Fruit fly (Drosophila melanogaster): ENCODE measurements around the gene Prat.

Prat gene

DNA sequence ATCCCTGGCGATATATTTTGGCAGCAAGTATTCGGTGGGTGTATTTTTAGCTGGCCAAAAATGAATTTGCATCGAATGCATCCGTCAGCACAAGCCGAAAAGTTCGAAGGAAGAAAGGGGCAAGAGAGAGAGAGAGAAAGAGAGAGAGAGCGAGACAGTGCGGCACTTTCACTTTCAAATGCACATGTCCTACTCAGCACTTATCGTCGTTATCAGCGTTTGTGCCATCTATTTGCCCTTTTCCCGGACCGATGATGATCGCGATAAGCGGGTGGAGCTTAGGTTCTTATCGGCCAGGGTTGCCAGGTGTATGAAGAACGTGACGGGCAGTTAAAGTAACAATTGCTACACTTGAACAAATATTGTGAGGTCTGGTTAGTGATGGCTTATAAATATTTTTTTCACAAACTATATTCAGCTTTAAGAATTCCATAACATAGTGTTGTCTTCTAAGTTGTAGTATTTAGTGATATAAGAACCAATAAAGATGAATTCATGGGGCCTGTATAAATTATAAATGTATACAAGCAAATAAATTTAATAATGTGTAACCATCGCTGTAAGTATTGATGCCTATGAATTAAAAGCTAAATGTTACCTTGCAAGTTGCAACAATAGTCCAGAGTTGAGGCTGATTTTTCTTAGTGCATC, 33.2 kb upstream of the Prat start (continued):
- TF ChIP-seq CG11294 (GFP tag; IDR thresholded peaks at IDR 0.05): no peak
- TF ChIP-seq Sox102F (GFP tag; optimal IDR thresholded peaks at IDR 0.05): no peak
- no peak for TF ChIP-seq eg (GFP tag; IDR thresholded peaks at IDR 0.05)
- no peak for TF ChIP-seq CG11762 (GFP tag; optimal IDR thresholded peaks at IDR 0.05; ENCODE audit: insufficient read depth)
- no peak for TF ChIP-seq CG7368 (GFP tag; optimal IDR thresholded peaks at IDR 0.05)
- peak; percentile 10 for TF ChIP-seq CG6792 (GFP tag; optimal IDR thresholded peaks at IDR 0.05)
- TF ChIP-seq CG32006 (GFP tag; optimal IDR thresholded peaks at IDR 0.05): peak; percentile 50
- no peak for TF ChIP-seq CG34406 (GFP tag; optimal IDR thresholded peaks at IDR 0.05)
- TF ChIP-seq Blimp-1 (GFP tag; optimal IDR thresholded peaks at IDR 0.05): peak; percentile 60
- TF ChIP-seq salr (GFP tag; optimal IDR thresholded peaks at IDR 0.05): peak in 1 of 2 experiments; percentile 21
- no peak for TF ChIP-seq cyc (GFP tag; optimal IDR thresholded peaks at IDR 0.05)
- no peak for TF ChIP-seq fkh (GFP tag; optimal IDR thresholded peaks at IDR 0.05)

DNA sequence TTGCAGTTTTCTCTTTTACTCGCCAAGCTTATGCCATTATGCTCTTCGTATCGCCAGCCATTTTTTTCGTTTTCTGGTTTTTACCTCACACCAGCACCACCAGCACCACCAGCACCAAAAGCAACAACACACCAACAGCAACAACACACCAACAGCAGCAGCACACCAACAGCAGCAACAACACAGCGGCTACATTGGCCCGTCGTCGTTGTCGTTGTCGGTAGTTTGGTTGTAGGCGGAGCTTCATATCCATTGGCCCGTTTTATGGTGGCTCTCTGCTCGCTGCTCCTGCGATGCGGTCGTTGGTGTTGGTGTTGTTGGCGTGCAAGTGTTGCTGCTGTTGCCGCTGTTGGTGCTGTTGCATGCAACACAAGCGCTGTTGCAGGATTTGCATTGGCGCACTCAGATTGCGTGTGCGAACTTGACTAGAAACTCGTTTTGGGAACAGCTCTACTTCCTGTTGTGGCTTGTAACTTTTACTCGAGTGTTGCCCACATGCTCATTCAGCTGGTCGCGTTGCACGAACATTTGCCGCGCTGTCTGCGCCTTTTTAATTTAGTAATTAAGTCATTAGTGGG, 25.3 kb upstream of the Prat start:
- TF ChIP-seq CG3919 (GFP tag; optimal IDR thresholded peaks at IDR 0.05) (peak; percentile 65), CG11902 (GFP tag; optimal IDR thresholded peaks at IDR 0.05) (no peak), CG6808 (GFP tag; optimal IDR thresholded peaks at IDR 0.05) (no peak), dsx (GFP tag; optimal IDR thresholded peaks at IDR 0.05; ENCODE audit: poor library complexity, severe bottlenecking) (peak; percentile 87), CG16779 (tag; optimal IDR thresholded peaks at IDR 0.05) (no peak), ss (GFP tag; optimal IDR thresholded peaks at IDR 0.05) (peak in 1 of 2 experiments; percentile 96)

DNA sequence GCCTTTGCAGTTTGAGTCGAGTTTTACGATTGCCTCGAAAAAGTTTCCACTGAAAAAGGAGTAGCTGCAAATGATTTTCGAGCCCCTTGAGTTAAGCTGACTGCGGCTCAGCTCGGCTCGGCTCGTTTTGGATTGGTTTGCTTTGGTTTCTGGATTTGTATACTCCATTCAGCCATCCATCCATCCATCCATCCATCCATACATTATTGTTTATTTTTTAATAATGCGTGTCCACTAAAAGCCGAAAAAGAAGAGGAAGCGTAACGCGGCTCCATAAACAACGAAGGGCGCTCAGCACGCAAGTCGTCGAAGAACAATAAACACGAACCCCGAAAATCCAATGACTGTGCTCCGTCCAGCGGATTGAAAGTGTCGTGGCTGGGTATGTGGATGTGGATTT, 14.8 kb upstream of the Prat start:
- no peak for TF ChIP-seq CG16779 (tag; optimal IDR thresholded peaks at IDR 0.05)
- no peak for TF ChIP-seq dac (GFP tag; optimal IDR thresholded peaks at IDR 0.05)
- no peak for TF ChIP-seq Hr38 (GFP tag; optimal IDR thresholded peaks at IDR 0.05)
- no peak for TF ChIP-seq achi (GFP tag; optimal IDR thresholded peaks at IDR 0.05)
- no peak for TF ChIP-seq salr (GFP tag; optimal IDR thresholded peaks at IDR 0.05)
- no peak for TF ChIP-seq CG10669 (GFP tag; optimal IDR thresholded peaks at IDR 0.05)
- no peak for TF ChIP-seq Lpt (GFP tag; optimal IDR thresholded peaks at IDR 0.05)
- TF ChIP-seq CG6276 (GFP tag; optimal IDR thresholded peaks at IDR 0.05): no peak
- TF ChIP-seq CG3032 (tag; optimal IDR thresholded peaks at IDR 0.05): no peak
- no peak for TF ChIP-seq CG11902 (GFP tag; optimal IDR thresholded peaks at IDR 0.05)
- no peak for TF ChIP-seq vri (GFP tag; optimal IDR thresholded peaks at IDR 0.05)
- no peak for TF ChIP-seq Eip93F (GFP tag; optimal IDR thresholded peaks at IDR 0.05)
- no peak for TF ChIP-seq ss (GFP tag; optimal IDR thresholded peaks at IDR 0.05)
- TF ChIP-seq Gug (GFP tag; IDR thresholded peaks at IDR 0.05): no peak
- no peak for TF ChIP-seq Hr39 (GFP tag; optimal IDR thresholded peaks at IDR 0.05)
- no peak for TF ChIP-seq fkh (GFP tag; optimal IDR thresholded peaks at IDR 0.05)
- no peak for TF ChIP-seq CG1621 (tag; optimal IDR thresholded peaks at IDR 0.05)
- no peak for TF ChIP-seq CG11294 (GFP tag; IDR thresholded peaks at IDR 0.05)
- no peak for TF ChIP-seq Sox102F (GFP tag; optimal IDR thresholded peaks at IDR 0.05)

DNA sequence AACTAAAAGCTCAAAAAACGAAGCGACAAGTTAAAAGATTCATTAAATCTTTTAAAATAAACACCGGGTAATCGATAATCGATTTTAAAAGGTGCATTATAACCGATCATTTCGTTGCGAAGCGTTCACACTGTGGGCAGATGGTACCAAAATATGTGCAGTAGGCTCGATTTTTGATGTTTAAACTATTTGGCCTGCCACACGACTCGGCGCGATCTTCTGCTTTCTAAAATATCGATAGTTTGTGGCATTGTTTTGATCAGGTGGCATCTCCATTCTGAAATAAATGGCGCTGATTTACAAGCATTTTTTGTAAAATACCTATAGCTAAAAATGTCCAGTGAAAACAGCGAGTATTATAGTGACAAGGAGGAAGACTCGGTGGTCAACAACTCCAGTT, 8.6 kb upstream of the Prat start, which contains the start of the genes CG10445 and lds:
Gene CG10445 (minus strand): TSS at position 104 of the 400 bp plus-strand sequence.
Gene lds (plus strand): TSS at position 236 of the 400 bp plus-strand sequence.
- no peak for TF ChIP-seq CG6808 (GFP tag; optimal IDR thresholded peaks at IDR 0.05)
- TF ChIP-seq dsx (GFP tag; optimal IDR thresholded peaks at IDR 0.05; ENCODE audit: poor library complexity, severe bottlenecking): no peak
- no peak for TF ChIP-seq CG4318 (GFP tag; optimal IDR thresholded peaks at IDR 0.05)
- no peak for TF ChIP-seq Sox15 (GFP tag; optimal IDR thresholded peaks at IDR 0.05)
- no peak for TF ChIP-seq CG9139 (GFP tag; optimal IDR thresholded peaks at IDR 0.05)
- no peak for TF ChIP-seq cyc (GFP tag; optimal IDR thresholded peaks at IDR 0.05)
- TF ChIP-seq CG1621 (tag; optimal IDR thresholded peaks at IDR 0.05): no peak
- TF ChIP-seq CG16779 (tag; optimal IDR thresholded peaks at IDR 0.05): no peak
- no peak for TF ChIP-seq Hr38 (GFP tag; optimal IDR thresholded peaks at IDR 0.05)
- TF ChIP-seq CG32006 (GFP tag; optimal IDR thresholded peaks at IDR 0.05): no peak
